Fruit fly (Drosophila melanogaster) whole organism: Measurements from ENCODE around the gene CG5895.

ENCODE experiments used
- Dll ChIP-seq: fragments of >200 bp; optimal IDR thresholded peaks from 2 replicates; lab custom pipeline; 2017
- psq ChIP-seq: fragments of >200 bp; optimal IDR thresholded peaks from 2 replicates; lab custom pipeline; 2017

- no peak for TF ChIP-seq psq
- TF ChIP-seq Dll (lab: Kevin White, UChicago) = no peak
Measured at dm6 chr3L:15999358-16000005, 35.8 kb upstream of the CG5895 start.
